Worm (Caenorhabditis elegans) whole organism, late embryonic: ENCODE measurements around the gene hyl-2.

ENCODE experiments used
- K09A11.1 ChIP-seq: sonication (generic microtip); optimal IDR thresholded peaks from 2 replicates; lab custom pipeline; 2017; ENCODE audit warnings: antibody characterized with exemption, mild to moderate bottlenecking, missing genetic modification characterization, missing compliant biosample characterization; ENCODE audit not compliant: insufficient read depth
- ama-1 ChIP-seq: fragments of 150-350 bp; optimal IDR thresholded peaks from 2 replicates; lab custom pipeline; 2014
- ceh-9 ChIP-seq: sonication (generic microtip); optimal IDR thresholded peaks from 2 replicates; lab custom pipeline; 2016; ENCODE audit warnings: mild to moderate bottlenecking, missing genetic modification characterization, inconsistent platforms, missing compliant biosample characterization
- ets-4 ChIP-seq: sonication (generic microtip); optimal IDR thresholded peaks from 2 replicates; lab custom pipeline; 2016; ENCODE audit warnings: missing genetic modification characterization, missing compliant biosample characterization
- fkh-10 ChIP-seq: fragments of 150-350 bp; optimal IDR thresholded peaks from 2 replicates; lab custom pipeline; 2014; ENCODE audit warnings: missing biosample characterization, missing genetic modification reagents, missing genetic modification characterization
- pag-3 ChIP-seq: sonication (generic microtip); optimal IDR thresholded peaks from 2 replicates; lab custom pipeline; 2016; ENCODE audit warnings: missing compliant biosample characterization, missing genetic modification characterization, borderline replicate concordance
- zip-5 ChIP-seq: sonication (generic microtip); optimal IDR thresholded peaks from 2 replicates; lab custom pipeline; 2016; ENCODE audit warnings: missing genetic modification characterization, missing compliant biosample characterization

DNA sequence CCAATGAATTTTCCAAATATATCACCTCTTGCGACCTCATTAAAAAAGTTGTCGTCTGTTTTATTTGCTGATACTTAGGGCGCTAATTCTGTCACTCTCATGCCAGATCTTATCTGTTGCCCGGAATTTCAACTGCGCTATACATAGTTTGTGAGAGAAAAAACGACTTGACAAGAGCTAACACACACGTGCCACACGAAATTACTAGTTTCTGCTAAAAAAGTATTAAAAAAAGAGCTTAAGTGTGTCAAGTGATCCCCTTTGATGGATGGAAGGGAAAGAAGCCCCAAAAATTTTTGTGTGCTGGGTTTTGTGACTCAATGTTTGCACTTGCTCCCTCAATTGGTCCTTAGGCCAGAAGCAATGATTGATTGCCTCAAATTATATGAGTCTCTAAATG is 41.4 kb upstream of the hyl-2 start:
- TF ChIP-seq K09A11.1 (no peak), ama-1 (lab: Kevin White, UChicago) (no peak), zip-5 (no peak), fkh-10 (no peak), pag-3 (tag; lab: Kevin White, UChicago) (no peak), ceh-9 (no peak), ets-4 (no peak)
